Worm (Caenorhabditis elegans) whole organism, L1 larva: ENCODE measurements around the gene K09G1.2.

Experiments
- aly-2 ChIP-seq: fragments of 150-350 bp; optimal IDR thresholded peaks from 2 replicates; lab custom pipeline; 2014; ENCODE audit warnings: missing biosample characterization, missing genetic modification characterization
- ama-1 ChIP-seq: fragments of 150-350 bp; optimal IDR thresholded peaks from 2 replicates; lab custom pipeline; 2014
- ceh-82 ChIP-seq, 3 experiments: fragments of 150-350 bp in 1 of 3; sonication (generic microtip) in 2 of 3; optimal IDR thresholded peaks; 2 replicates each; lab custom pipeline; 2014 to 2017; ENCODE audit warnings: missing biosample characterization in 3 of 3, missing genetic modification characterization in 3 of 3
- elt-3 ChIP-seq, 6 experiments: fragments of 150-350 bp in 1 of 6; sonication (generic microtip); optimal IDR thresholded peaks; 2 replicates each; lab custom pipeline; 2017 to 2018; ENCODE audit warnings: missing biosample characterization in 6 of 6, missing genetic modification characterization in 6 of 6, inconsistent platforms in 1 of 6
- nhr-237 ChIP-seq: fragments of 150-350 bp; optimal IDR thresholded peaks from 2 replicates; lab custom pipeline; 2014; ENCODE audit warnings: missing biosample characterization, missing genetic modification characterization
- pqm-1 ChIP-seq: sonication (generic microtip); optimal IDR thresholded peaks from 3 replicates; lab custom pipeline; 2017; ENCODE audit warnings: missing biosample characterization, missing genetic modification characterization
- rnt-1 ChIP-seq: sonication (generic microtip); optimal IDR thresholded peaks from 2 replicates; lab custom pipeline; 2016; ENCODE audit warnings: mild to moderate bottlenecking, missing genetic modification characterization, moderate library complexity, missing compliant biosample characterization

- TF ChIP-seq ceh-82 (tag; optimal IDR thresholded peaks at IDR 0.05; lab: Kevin White, UChicago) = no peak
- no peak for TF ChIP-seq pqm-1
- TF ChIP-seq ama-1 (lab: Kevin White, UChicago) = no peak
- TF ChIP-seq rnt-1 (tag; lab: Kevin White, UChicago) = no peak
- TF ChIP-seq aly-2 (tag; lab: Kevin White, UChicago) = no peak
- TF ChIP-seq elt-3 (tag; optimal IDR thresholded peaks at IDR 0.05; lab: Kevin White, UChicago) = no peak
- no peak for TF ChIP-seq nhr-237 (tag; lab: Kevin White, UChicago)
These were observed 18.7 kb upstream of the K09G1.2 start for ce11 chrV:9571673-9572072.
